Worm (Caenorhabditis elegans) whole organism, L4/young adult: ENCODE measurements around the gene fipr-10.

Experiments
- W03F9.2 ChIP-seq: fragments of 150-350 bp; optimal IDR thresholded peaks from 2 replicates; lab custom pipeline; 2014; ENCODE audit warnings: missing biosample characterization, missing genetic modification characterization
- him-1 ChIP-seq: sonication (generic microtip); optimal IDR thresholded peaks from 2 replicates; lab custom pipeline; 2016; ENCODE audit warnings: missing genotype, missing genetic modification reagents, missing genetic modification characterization, missing compliant biosample characterization

- TF ChIP-seq W03F9.2 (tag; lab: Kevin White, UChicago) (no peak), him-1 (no peak)
Observed at ce11 chrV:9921288-9921687, 7.3 kb downstream of the fipr-10 start, which contains the start of gene ceh-75.
